Worm (Caenorhabditis elegans) whole organism, L4 larva: ENCODE data around the gene sra-28.

ENCODE experiments used
- D1046.2 ChIP-seq: fragments of 200-800 bp; sonication (Bioruptor generic); IDR thresholded peaks from 2 replicates; pipeline ENCODE4 v1.3.6; 2022; ENCODE audit warnings: missing genetic modification characterization, missing compliant biosample characterization
- F10B5.3 ChIP-seq: sonication (generic microtip); optimal IDR thresholded peaks from 2 replicates; lab custom pipeline; 2016; ENCODE audit warnings: mild to moderate bottlenecking, missing genetic modification characterization, missing compliant biosample characterization
- F44E2.7 ChIP-seq: fragments of 200-800 bp; sonication (Bioruptor generic); IDR thresholded peaks from 2 replicates; pipeline ENCODE4 v2.1.2; 2022; ENCODE audit warnings: missing genetic modification characterization, missing compliant biosample characterization
- F49E8.2 ChIP-seq: sonication (generic microtip); optimal IDR thresholded peaks from 2 replicates; lab custom pipeline; 2016; ENCODE audit warnings: missing compliant biosample characterization, mild to moderate bottlenecking, missing genetic modification characterization, borderline replicate concordance
- T20F7.1 ChIP-seq: fragments of 200-800 bp; sonication (Bioruptor generic); optimal IDR thresholded peaks from 2 replicates; lab custom pipeline; 2018; ENCODE audit warnings: mild to moderate bottlenecking, missing genetic modification characterization, missing compliant biosample characterization
- T26A8.4 ChIP-seq: fragments of 200-800 bp; sonication (Bioruptor generic); IDR thresholded peaks from 2 replicates; pipeline ENCODE4 v1.3.6; 2022; ENCODE audit warnings: missing genetic modification characterization, missing compliant biosample characterization
- Y5F2A.4 ChIP-seq: fragments of 200-800 bp; sonication (Bioruptor generic); optimal IDR thresholded peaks from 2 replicates; lab custom pipeline; 2018; ENCODE audit warnings: mild to moderate bottlenecking, missing genetic modification characterization, missing compliant biosample characterization
- Y75B8A.6 ChIP-seq: fragments of 200-800 bp; sonication (Bioruptor generic); IDR thresholded peaks from 2 replicates; pipeline ENCODE4 v1.3.6; 2022; ENCODE audit warnings: missing genetic modification reagents, missing genetic modification characterization, missing compliant biosample characterization
- ama-1 ChIP-seq: fragments of 150-350 bp; optimal IDR thresholded peaks from 2 replicates; lab custom pipeline; 2014; ENCODE audit warnings: inconsistent platforms, mixed read lengths
- arid-1 ChIP-seq: fragments of 200-800 bp; sonication (Bioruptor generic); conservative IDR thresholded peaks from 2 replicates; pipeline ENCODE4 v1.3.6; 2022; ENCODE audit warnings: missing genetic modification reagents, missing genetic modification characterization, missing compliant biosample characterization
- attf-4 ChIP-seq: sonication (generic microtip); optimal IDR thresholded peaks from 3 replicates; lab custom pipeline; 2017; ENCODE audit warnings: missing biosample characterization, missing genetic modification characterization
- ceh-62 ChIP-seq: sonication (generic microtip); optimal IDR thresholded peaks from 2 replicates; lab custom pipeline; 2017; ENCODE audit warnings: missing biosample characterization, missing genetic modification characterization
- ceh-82 ChIP-seq: sonication (generic microtip); optimal IDR thresholded peaks from 2 replicates; lab custom pipeline; 2017; ENCODE audit warnings: missing biosample characterization, missing genetic modification characterization
- ctbp-1 ChIP-seq: fragments of 200-800 bp; sonication (Bioruptor generic); IDR thresholded peaks from 2 replicates; pipeline ENCODE4 v1.3.6; 2022; ENCODE audit warnings: missing genetic modification reagents, missing genetic modification characterization, missing compliant biosample characterization
- daf-12 ChIP-seq: fragments of 150-350 bp; optimal IDR thresholded peaks from 2 replicates; lab custom pipeline; 2014; ENCODE audit warnings: missing biosample characterization, missing genetic modification reagents, missing genetic modification characterization
- daf-16 ChIP-seq, 3 experiments: sonication (generic microtip); optimal IDR thresholded peaks; 2 replicates each; lab custom pipeline; 2016 to 2017; ENCODE audit warnings: missing genetic modification characterization in 3 of 3, missing genetic modification reagents in 3 of 3, mild to moderate bottlenecking in 2 of 3, missing compliant biosample characterization in 2 of 3, missing biosample characterization in 1 of 3, moderate library complexity in 1 of 3
- daf-8 ChIP-seq: fragments of 200-800 bp; sonication (Bioruptor generic); IDR thresholded peaks from 2 replicates; pipeline ENCODE4 v1.3.6; 2022; ENCODE audit warnings: missing genetic modification characterization, missing compliant biosample characterization
- dve-1 ChIP-seq: sonication (generic microtip); optimal IDR thresholded peaks from 2 replicates; lab custom pipeline; 2017; ENCODE audit warnings: antibody characterized with exemption, mild to moderate bottlenecking, missing genetic modification characterization, missing compliant biosample characterization; ENCODE audit not compliant: insufficient read depth
- egl-43 ChIP-seq: fragments of 200-800 bp; sonication (Bioruptor generic); IDR thresholded peaks from 2 replicates; pipeline ENCODE4 v1.3.6; 2022; ENCODE audit warnings: missing genetic modification reagents, missing genetic modification characterization, missing compliant biosample characterization
- jun-1 ChIP-seq: fragments of 150-350 bp; optimal IDR thresholded peaks from 2 replicates; lab custom pipeline; 2014; ENCODE audit warnings: missing biosample characterization, missing genetic modification reagents, missing genetic modification characterization
- lin-38 ChIP-seq: fragments of 200-800 bp; sonication (Bioruptor generic); IDR thresholded peaks from 2 replicates; pipeline ENCODE4 v1.3.6; 2022; ENCODE audit warnings: missing genetic modification reagents, missing genetic modification characterization, missing compliant biosample characterization
- lir-3 ChIP-seq: sonication (generic microtip); optimal IDR thresholded peaks from 2 replicates; lab custom pipeline; 2016; ENCODE audit warnings: mild to moderate bottlenecking, missing genetic modification characterization, missing compliant biosample characterization
- lsy-2 ChIP-seq, 2 experiments: fragments of 150-350 bp in 1 of 2; sonication (generic microtip) in 1 of 2; optimal IDR thresholded peaks; 2 replicates each; lab custom pipeline; 2014 to 2017; ENCODE audit warnings: missing biosample characterization in 2 of 2, missing genetic modification characterization in 2 of 2
- madf-5 ChIP-seq, 2 experiments: fragments of 200-800 bp; sonication (Bioruptor generic); IDR thresholded peaks; 2 replicates each; pipeline ENCODE4 v1.3.6; 2022; ENCODE audit warnings: missing compliant biosample characterization in 2 of 2, missing genetic modification characterization in 2 of 2
- mep-1 ChIP-seq: fragments of 150-350 bp; sonication (generic microtip); optimal IDR thresholded peaks from 3 replicates; lab custom pipeline; 2014; ENCODE audit warnings: missing biosample characterization, missing genetic modification characterization
- nhr-102 ChIP-seq: sonication (generic microtip); optimal IDR thresholded peaks from 2 replicates; lab custom pipeline; 2016; ENCODE audit warnings: mild to moderate bottlenecking, missing genetic modification characterization, moderate library complexity, missing compliant biosample characterization
- nhr-111 ChIP-seq: fragments of 200-800 bp; sonication (Bioruptor generic); optimal IDR thresholded peaks from 2 replicates; lab custom pipeline; 2018; ENCODE audit warnings: mild to moderate bottlenecking, missing genetic modification characterization, missing compliant biosample characterization
- nhr-237 ChIP-seq: sonication (generic microtip); optimal IDR thresholded peaks from 2 replicates; lab custom pipeline; 2017; ENCODE audit warnings: missing biosample characterization, missing genetic modification characterization
- nhr-48 ChIP-seq: sonication (generic microtip); optimal IDR thresholded peaks from 2 replicates; lab custom pipeline; 2016; ENCODE audit warnings: mild to moderate bottlenecking, missing genetic modification characterization, missing compliant biosample characterization
- nhr-77 ChIP-seq: fragments of 150-350 bp; optimal IDR thresholded peaks from 2 replicates; lab custom pipeline; 2014; ENCODE audit warnings: missing biosample characterization, missing genetic modification characterization
- pha-4 ChIP-seq, 2 experiments: fragments of 150-350 bp in 1 of 2; fragments of 200-800 bp in 1 of 2; sonication (Bioruptor generic) in 1 of 2; IDR thresholded peaks in 1 of 2; optimal IDR thresholded peaks in 1 of 2; 2 replicates each; pipeline versions ENCODE4 v1.3.6 to Lab custom; 2014 to 2022; ENCODE audit warnings: missing genetic modification characterization in 2 of 2, missing genetic modification reagents in 2 of 2, missing biosample characterization in 1 of 2, missing compliant biosample characterization in 1 of 2
- php-3 ChIP-seq: fragments of 200-800 bp; sonication (Bioruptor generic); IDR thresholded peaks from 2 replicates; pipeline ENCODE4 v1.3.6; 2022; ENCODE audit warnings: missing genetic modification reagents, missing genetic modification characterization, missing compliant biosample characterization
- pqm-1 ChIP-seq: sonication (generic microtip); optimal IDR thresholded peaks from 2 replicates; lab custom pipeline; 2017; ENCODE audit warnings: missing biosample characterization, missing genetic modification characterization
- snpc-1.2 ChIP-seq: fragments of 200-800 bp; sonication (Bioruptor generic); IDR thresholded peaks from 2 replicates; pipeline ENCODE4 v1.3.6; 2022; ENCODE audit warnings: missing genetic modification reagents, missing genetic modification characterization, missing compliant biosample characterization
- spr-1 ChIP-seq: sonication (generic microtip); optimal IDR thresholded peaks from 2 replicates; lab custom pipeline; 2016; ENCODE audit warnings: mild to moderate bottlenecking, missing genetic modification characterization, missing compliant biosample characterization
- tra-1 ChIP-seq: fragments of 200-800 bp; sonication (Bioruptor generic); IDR thresholded peaks from 2 replicates; pipeline ENCODE4 v1.3.6; 2022; ENCODE audit warnings: missing genetic modification reagents, missing genetic modification characterization, missing compliant biosample characterization
- zfp-3 ChIP-seq: fragments of 200-800 bp; sonication (Bioruptor generic); conservative IDR thresholded peaks from 2 replicates; pipeline ENCODE4 v1.3.6; 2022; ENCODE audit warnings: missing genetic modification reagents, missing genetic modification characterization, missing compliant biosample characterization

Gene sra-28

DNA sequence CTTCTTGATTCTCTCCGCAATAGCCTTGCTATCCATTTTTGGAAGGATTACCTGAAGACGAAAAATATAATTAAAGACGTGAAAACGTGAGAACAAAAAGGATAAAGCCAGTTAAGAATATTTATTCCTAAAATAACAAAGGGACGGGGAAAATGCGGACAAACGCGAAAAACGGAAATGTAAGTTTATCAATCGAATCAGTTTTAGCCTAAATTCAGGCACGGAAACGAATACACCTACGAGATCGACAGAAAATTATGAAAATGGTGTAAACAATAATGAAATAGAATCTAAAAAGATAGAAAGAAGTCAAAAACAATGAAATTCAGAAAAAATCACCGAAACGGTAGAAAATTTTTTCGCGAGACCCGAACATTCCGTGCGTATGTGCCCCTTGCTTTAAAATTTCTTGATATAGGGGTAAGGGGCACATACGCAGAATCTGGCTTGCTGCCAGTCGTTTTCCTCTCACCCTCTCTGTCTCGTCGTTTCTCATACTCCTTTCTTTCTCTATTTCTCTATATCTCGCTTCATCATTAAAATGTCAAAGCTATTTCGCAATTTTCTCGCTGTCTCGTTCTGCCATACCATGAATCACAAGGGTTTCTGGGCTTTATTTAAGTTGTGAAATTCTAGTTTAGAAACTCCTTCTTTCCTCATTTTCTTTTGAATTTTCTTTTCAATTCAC, 15.2 kb upstream of the sra-28 start, which contains the start of gene icd-1 (continued):
- TF ChIP-seq nhr-237 (tag; lab: Kevin White, UChicago) (peak; percentile 18), php-3 (GFP tag; lab: Robert Waterston, UW) (peak; percentile 93), pqm-1 (tag; lab: Kevin White, UChicago) (peak; percentile 10), egl-43 (peak; percentile 78), ceh-82 (no peak), ceh-62 (no peak), D1046.2 (GFP tag; lab: Robert Waterston, UW) (peak; percentile 58; the same call in 1 of the 2 replicates)
- TF ChIP-seq, all 104 proteins: peak for 79

DNA sequence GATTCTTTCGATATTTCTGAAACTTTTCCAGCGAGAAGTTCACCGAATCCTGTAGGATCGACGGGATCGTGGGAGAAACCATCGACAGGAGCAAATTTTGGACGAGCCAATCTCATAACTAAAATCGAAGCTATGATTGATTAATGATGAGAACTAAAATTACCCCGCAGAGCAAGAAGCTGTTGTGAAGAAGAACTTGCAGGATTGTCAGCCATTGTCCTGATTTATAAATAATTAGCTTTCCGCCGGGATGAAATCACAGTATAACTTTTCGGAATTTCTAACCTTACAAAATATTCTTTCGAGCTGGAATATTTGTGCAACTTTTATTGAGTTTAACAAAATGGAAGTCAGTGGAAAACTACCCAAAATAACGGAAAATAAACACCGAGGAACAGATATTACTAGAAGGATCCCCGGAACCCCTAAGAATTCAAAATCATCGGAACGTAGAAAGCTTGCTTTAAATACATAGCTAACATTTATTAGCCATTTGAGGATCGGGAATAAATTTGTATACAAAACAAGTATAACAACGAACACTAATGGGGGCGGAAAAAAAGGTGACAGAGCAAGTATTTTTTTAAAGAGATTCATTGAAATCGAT, 13.8 kb upstream of the sra-28 start, which contains the start of gene C56C10.7:
Gene C56C10.7 (minus strand): TSS at position 312 of the 607 bp plus-strand sequence.
- peak; percentile 10 for TF ChIP-seq spr-1 (tag; lab: Kevin White, UChicago)
- peak; percentile 33 for TF ChIP-seq dve-1 (tag; lab: Kevin White, UChicago)
- TF ChIP-seq daf-8 (GFP tag; lab: Robert Waterston, UW): no peak
- 0 out of 2 replicates have a peak, but pooled peaks have one; percentile 16 for TF ChIP-seq tra-1 (GFP tag; lab: Robert Waterston, UW)
- no peak for TF ChIP-seq attf-4
- peak; percentile 3 for TF ChIP-seq Y5F2A.4 (GFP tag; lab: Kevin White, UChicago)
- peak; percentile 74 for TF ChIP-seq ama-1 (lab: Kevin White, UChicago)
- TF ChIP-seq nhr-102 (tag; lab: Kevin White, UChicago): peak; percentile 58
- no peak for TF ChIP-seq daf-16 (GFP tag; optimal IDR thresholded peaks at IDR 0.05; lab: Kevin White, UChicago)
- peak; percentile 14 for TF ChIP-seq daf-16 (tag; optimal IDR thresholded peaks at IDR 0.05; lab: Kevin White, UChicago)
- no peak for TF ChIP-seq egl-43
- TF ChIP-seq pha-4 (GFP tag; IDR thresholded peaks at IDR 0.05; lab: Robert Waterston, UW): no peak; the same call in 1 of the 2 replicates
- no peak for TF ChIP-seq pha-4 (tag; optimal IDR thresholded peaks at IDR 0.05; lab: Kevin White, UChicago)
- peak; percentile 54 for TF ChIP-seq snpc-1.2 (GFP tag; lab: Robert Waterston, UW)
- peak; percentile 74 for TF ChIP-seq lin-38 (GFP tag; lab: Robert Waterston, UW)
- no peak for TF ChIP-seq zfp-3 (GFP tag; lab: Robert Waterston, UW)
- no peak for TF ChIP-seq lir-3 (tag; lab: Kevin White, UChicago)
- peak; percentile 46 for TF ChIP-seq nhr-111 (GFP tag; lab: Kevin White, UChicago)
- peak; percentile 12 for TF ChIP-seq nhr-48 (tag; lab: Kevin White, UChicago)
- TF ChIP-seq jun-1 (tag; lab: Kevin White, UChicago): no peak
- 0 out of 4 replicates have a peak, but pooled peaks of 1 of the 2 experiments have one; percentile 39 for TF ChIP-seq madf-5 (GFP tag; IDR thresholded peaks at IDR 0.05; lab: Robert Waterston, UW)
- peak; percentile 39; the same call in 1 of the 2 replicates for TF ChIP-seq ctbp-1
- TF ChIP-seq F44E2.7 (GFP tag; lab: Robert Waterston, UW): 0 out of 2 replicates have a peak, but pooled peaks have one; percentile 72
- no peak for TF ChIP-seq daf-12
- peak; percentile 72 for TF ChIP-seq arid-1 (GFP tag; lab: Robert Waterston, UW)
- TF ChIP-seq T20F7.1 (GFP tag; lab: Kevin White, UChicago): peak; percentile 73
- TF ChIP-seq F49E8.2 (tag; lab: Kevin White, UChicago): peak; percentile 64
- TF ChIP-seq F10B5.3 (tag; lab: Kevin White, UChicago): peak; percentile 31
- peak in 1 of 2 experiments; percentile 64 for TF ChIP-seq lsy-2 (tag; optimal IDR thresholded peaks at IDR 0.05; lab: Kevin White, UChicago)
- no peak for TF ChIP-seq nhr-77 (tag; lab: Kevin White, UChicago)
- peak; percentile 40; the same call in 1 of the 2 replicates for TF ChIP-seq T26A8.4 (GFP tag; lab: Robert Waterston, UW)
- 0 out of 2 replicates have a peak, but pooled peaks have one; percentile 48 for TF ChIP-seq Y75B8A.6
- peak; percentile 30 for TF ChIP-seq mep-1 (tag; lab: Kevin White, UChicago)
